Worm (Caenorhabditis elegans) whole organism, L1 larva: Measurements from ENCODE around the gene K08B12.1.

ENCODE experiments used
- C04F5.9 ChIP-seq: sonication (generic microtip); optimal IDR thresholded peaks from 2 replicates; lab custom pipeline; 2016; ENCODE audit warnings: missing genetic modification characterization, missing compliant biosample characterization
- F16B12.6 ChIP-seq: fragments of 150-350 bp; optimal IDR thresholded peaks from 2 replicates; lab custom pipeline; 2014; ENCODE audit warnings: missing biosample characterization, missing genetic modification characterization
- Y116A8C.19 ChIP-seq: sonication (generic microtip); optimal IDR thresholded peaks from 2 replicates; lab custom pipeline; 2016; ENCODE audit warnings: missing compliant biosample characterization, missing genetic modification characterization, borderline replicate concordance
- ama-1 ChIP-seq: fragments of 150-350 bp; optimal IDR thresholded peaks from 2 replicates; lab custom pipeline; 2014
- blmp-1 ChIP-seq: fragments of 150-350 bp; optimal IDR thresholded peaks from 2 replicates; lab custom pipeline; 2014; ENCODE audit warnings: missing biosample characterization, missing genetic modification characterization
- ceh-63 ChIP-seq: fragments of 200-800 bp; sonication (Bioruptor generic); optimal IDR thresholded peaks from 2 replicates; lab custom pipeline; 2018; ENCODE audit warnings: mild to moderate bottlenecking, missing genetic modification characterization, missing compliant biosample characterization
- ceh-8 ChIP-seq: fragments of 200-800 bp; sonication (Bioruptor generic); optimal IDR thresholded peaks from 2 replicates; lab custom pipeline; 2018; ENCODE audit warnings: mild to moderate bottlenecking, missing genetic modification characterization, moderate library complexity, missing compliant biosample characterization
- ceh-88 ChIP-seq: fragments of 200-800 bp; sonication (Bioruptor generic); IDR thresholded peaks from 2 replicates; pipeline ENCODE4 v1.3.6; 2022; ENCODE audit warnings: missing genetic modification characterization, missing compliant biosample characterization
- ceh-90 ChIP-seq: sonication (generic microtip); optimal IDR thresholded peaks from 2 replicates; lab custom pipeline; 2016; ENCODE audit warnings: missing genetic modification characterization, missing compliant biosample characterization
- ces-1 ChIP-seq: fragments of 150-350 bp; optimal IDR thresholded peaks from 2 replicates; lab custom pipeline; 2014; ENCODE audit warnings: missing biosample characterization, missing genetic modification reagents, missing genetic modification characterization
- dsc-1 ChIP-seq: sonication (generic microtip); optimal IDR thresholded peaks from 2 replicates; lab custom pipeline; 2016; ENCODE audit warnings: mild to moderate bottlenecking, missing genetic modification characterization, missing compliant biosample characterization
- efl-3 ChIP-seq: fragments of 200-800 bp; sonication (Bioruptor generic); optimal IDR thresholded peaks from 2 replicates; lab custom pipeline; 2018; ENCODE audit warnings: mild to moderate bottlenecking, missing genetic modification characterization, missing compliant biosample characterization
- egl-13 ChIP-seq: sonication (generic microtip); optimal IDR thresholded peaks from 2 replicates; lab custom pipeline; 2016; ENCODE audit warnings: missing genotype, missing genetic modification reagents, missing genetic modification characterization, missing compliant biosample characterization
- egl-27 ChIP-seq, 2 experiments: fragments of 150-350 bp in 1 of 2; sonication (generic microtip); optimal IDR thresholded peaks; 3 replicates each; lab custom pipeline; 2017 to 2018; ENCODE audit warnings: missing biosample characterization in 2 of 2, missing genetic modification characterization in 2 of 2, missing genetic modification reagents in 2 of 2
- ets-5 ChIP-seq: fragments of 200-800 bp; sonication (Bioruptor generic); IDR thresholded peaks from 2 replicates; pipeline ENCODE4 v1.3.6; 2022; ENCODE audit warnings: missing genetic modification characterization, missing compliant biosample characterization
- fkh-4 ChIP-seq: sonication (generic microtip); optimal IDR thresholded peaks from 2 replicates; lab custom pipeline; 2016; ENCODE audit warnings: missing compliant biosample characterization, missing genetic modification characterization, borderline replicate concordance
- fkh-8 ChIP-seq: sonication (generic microtip); optimal IDR thresholded peaks from 2 replicates; lab custom pipeline; 2016; ENCODE audit warnings: mild to moderate bottlenecking, missing genetic modification characterization, missing compliant biosample characterization
- grh-1 ChIP-seq: fragments of 200-800 bp; sonication (Bioruptor generic); IDR thresholded peaks from 2 replicates; pipeline ENCODE4 v1.3.6; 2022; ENCODE audit warnings: missing genetic modification reagents, missing genetic modification characterization, missing compliant biosample characterization
- hlh-17 ChIP-seq: fragments of 200-800 bp; sonication (Bioruptor generic); optimal IDR thresholded peaks from 2 replicates; lab custom pipeline; 2018; ENCODE audit warnings: missing genetic modification characterization, mild to moderate bottlenecking, missing compliant biosample characterization, moderate library complexity, borderline replicate concordance
- hpl-2 ChIP-seq: fragments of 150-350 bp; optimal IDR thresholded peaks from 2 replicates; lab custom pipeline; 2014; ENCODE audit warnings: missing biosample characterization, missing genetic modification reagents, missing genetic modification characterization
- irx-1 ChIP-seq: sonication (generic microtip); optimal IDR thresholded peaks from 2 replicates; lab custom pipeline; 2016; ENCODE audit warnings: missing genetic modification characterization, missing compliant biosample characterization
- isw-1 ChIP-seq: fragments of 200-800 bp; sonication (Bioruptor generic); IDR thresholded peaks from 2 replicates; pipeline ENCODE4 v1.3.6; 2022; ENCODE audit warnings: missing genetic modification characterization, missing compliant biosample characterization
- lin-14 ChIP-seq: fragments of 200-800 bp; sonication (Bioruptor generic); optimal IDR thresholded peaks from 2 replicates; lab custom pipeline; 2018; ENCODE audit warnings: mild to moderate bottlenecking, missing genetic modification characterization, moderate library complexity, missing compliant biosample characterization
- lin-15B ChIP-seq: fragments of 150-350 bp; sonication (generic microtip); optimal IDR thresholded peaks from 3 replicates; lab custom pipeline; 2014; ENCODE audit warnings: missing biosample characterization, missing genetic modification characterization
- lin-35 ChIP-seq, 2 experiments: fragments of 150-350 bp; optimal IDR thresholded peaks; 2 replicates each; lab custom pipeline; 2014; ENCODE audit warnings: missing biosample characterization in 2 of 2, missing genetic modification characterization in 2 of 2, missing genetic modification reagents in 2 of 2
- lir-3 ChIP-seq: sonication (generic microtip); optimal IDR thresholded peaks from 2 replicates; lab custom pipeline; 2016; ENCODE audit warnings: mild to moderate bottlenecking, missing genetic modification characterization, moderate library complexity, missing compliant biosample characterization; ENCODE audit not compliant: poor library complexity
- lsy-2 ChIP-seq, 2 experiments: fragments of 150-350 bp; optimal IDR thresholded peaks; 2 replicates each; lab custom pipeline; 2014; ENCODE audit warnings: missing biosample characterization in 2 of 2, missing genetic modification characterization in 2 of 2
- mdl-1 ChIP-seq, 2 experiments: fragments of 150-350 bp; optimal IDR thresholded peaks; 2 replicates each; lab custom pipeline; 2014 to 2017; ENCODE audit warnings: missing biosample characterization in 2 of 2, missing genetic modification characterization in 2 of 2, inconsistent platforms in 1 of 2
- mef-2 ChIP-seq: fragments of 150-350 bp; optimal IDR thresholded peaks from 2 replicates; lab custom pipeline; 2014; ENCODE audit warnings: missing biosample characterization, missing genetic modification characterization
- mep-1 ChIP-seq: fragments of 150-350 bp; optimal IDR thresholded peaks from 2 replicates; lab custom pipeline; 2014; ENCODE audit warnings: missing biosample characterization, missing genetic modification characterization
- nhr-12 ChIP-seq: sonication (generic microtip); optimal IDR thresholded peaks from 2 replicates; lab custom pipeline; 2017; ENCODE audit warnings: missing biosample characterization, missing genetic modification characterization
- nhr-19 ChIP-seq: fragments of 200-800 bp; sonication (Bioruptor generic); conservative IDR thresholded peaks from 2 replicates; pipeline ENCODE4 v1.3.6; 2022; ENCODE audit warnings: missing genetic modification characterization, missing compliant biosample characterization
- nhr-20 ChIP-seq: sonication (generic microtip); optimal IDR thresholded peaks from 2 replicates; lab custom pipeline; 2016; ENCODE audit warnings: mild to moderate bottlenecking, missing genetic modification characterization, missing compliant biosample characterization
- nhr-237 ChIP-seq: fragments of 150-350 bp; optimal IDR thresholded peaks from 2 replicates; lab custom pipeline; 2014; ENCODE audit warnings: missing biosample characterization, missing genetic modification characterization
- nhr-71 ChIP-seq: sonication (generic microtip); optimal IDR thresholded peaks from 2 replicates; lab custom pipeline; 2016; ENCODE audit warnings: mild to moderate bottlenecking, missing genetic modification characterization, moderate library complexity, missing compliant biosample characterization
- nhr-76 ChIP-seq: sonication (generic microtip); optimal IDR thresholded peaks from 2 replicates; lab custom pipeline; 2017; ENCODE audit warnings: missing biosample characterization, missing genetic modification characterization
- nhr-77 ChIP-seq: fragments of 150-350 bp; optimal IDR thresholded peaks from 2 replicates; lab custom pipeline; 2014; ENCODE audit warnings: missing biosample characterization, missing genetic modification characterization
- nhr-84 ChIP-seq: sonication (generic microtip); optimal IDR thresholded peaks from 2 replicates; lab custom pipeline; 2017; ENCODE audit warnings: missing biosample characterization, missing genetic modification characterization
- nhr-85 ChIP-seq: sonication (generic microtip); peaks from one replicate; lab custom pipeline; 2016; ENCODE audit warnings: missing genetic modification characterization, inconsistent platforms, missing compliant biosample characterization
- nhr-90 ChIP-seq: sonication (generic microtip); optimal IDR thresholded peaks from 2 replicates; lab custom pipeline; 2016; ENCODE audit warnings: mild to moderate bottlenecking, missing genetic modification characterization, missing compliant biosample characterization; ENCODE audit not compliant: poor library complexity
- pag-3 ChIP-seq: sonication (generic microtip); optimal IDR thresholded peaks from 2 replicates; lab custom pipeline; 2017; ENCODE audit warnings: missing genetic modification characterization, mild to moderate bottlenecking, missing compliant biosample characterization, antibody characterized with exemption, borderline replicate concordance; ENCODE audit not compliant: insufficient read depth
- pqm-1 ChIP-seq: sonication (generic microtip); optimal IDR thresholded peaks from 3 replicates; lab custom pipeline; 2017; ENCODE audit warnings: missing biosample characterization, missing genetic modification characterization
- snpc-4 ChIP-seq: fragments of 150-350 bp; optimal IDR thresholded peaks from 2 replicates; lab custom pipeline; 2014; ENCODE audit warnings: missing biosample characterization, missing genetic modification characterization
- sox-4 ChIP-seq: sonication (generic microtip); optimal IDR thresholded peaks from 2 replicates; lab custom pipeline; 2016; ENCODE audit warnings: missing genetic modification characterization, missing compliant biosample characterization
- swsn-7 ChIP-seq: sonication (generic microtip); optimal IDR thresholded peaks from 2 replicates; lab custom pipeline; 2016; ENCODE audit warnings: missing genetic modification characterization, missing compliant biosample characterization
- tbx-2 ChIP-seq: sonication (generic microtip); optimal IDR thresholded peaks from 2 replicates; lab custom pipeline; 2016; ENCODE audit warnings: missing genetic modification characterization, missing compliant biosample characterization
- unc-30 ChIP-seq: sonication (generic microtip); optimal IDR thresholded peaks from 2 replicates; lab custom pipeline; 2017; ENCODE audit warnings: missing biosample characterization, missing genetic modification characterization
- unc-62 ChIP-seq: fragments of 150-350 bp; optimal IDR thresholded peaks from 2 replicates; lab custom pipeline; 2014; ENCODE audit warnings: missing biosample characterization, missing genetic modification reagents, missing genetic modification characterization
- unc-86 ChIP-seq: sonication (generic microtip); optimal IDR thresholded peaks from 2 replicates; lab custom pipeline; 2016; ENCODE audit warnings: missing genetic modification characterization, missing compliant biosample characterization
- vab-15 ChIP-seq: sonication (generic microtip); optimal IDR thresholded peaks from 2 replicates; lab custom pipeline; 2017; ENCODE audit warnings: missing genotype, mild to moderate bottlenecking, missing genetic modification characterization, missing compliant biosample characterization
- zag-1 ChIP-seq: fragments of 150-350 bp; optimal IDR thresholded peaks from 2 replicates; lab custom pipeline; 2014; ENCODE audit warnings: missing biosample characterization, missing genetic modification characterization
- zip-4 ChIP-seq: fragments of 200-800 bp; sonication (Bioruptor generic); optimal IDR thresholded peaks from 2 replicates; lab custom pipeline; 2018; ENCODE audit warnings: mild to moderate bottlenecking, missing genetic modification characterization, moderate library complexity, missing compliant biosample characterization
- ztf-4 ChIP-seq: fragments of 150-350 bp; optimal IDR thresholded peaks from 2 replicates; lab custom pipeline; 2014; ENCODE audit warnings: missing biosample characterization, missing genetic modification characterization

Gene K08B12.1

ce11 chrV:6224494-6224959 lies 34.6 kb upstream of the K08B12.1 start (continued):
- peak; percentile 97 for TF ChIP-seq unc-30 (tag; lab: Kevin White, UChicago)
- TF ChIP-seq nhr-71 (tag; lab: Kevin White, UChicago), result peak; percentile 100
- peak; percentile 66 for TF ChIP-seq C04F5.9 (tag; lab: Kevin White, UChicago)
- no peak for TF ChIP-seq ceh-90 (tag; lab: Kevin White, UChicago)
- TF ChIP-seq lin-35 (GFP tag; optimal IDR thresholded peaks at IDR 0.05; lab: Kevin White, UChicago), result peak; percentile 69 to 89
- TF ChIP-seq vab-15 (tag; lab: Kevin White, UChicago), result peak; percentile 11
- no peak for TF ChIP-seq ces-1 (GFP tag; lab: Kevin White, UChicago)
- peak; percentile 98 for TF ChIP-seq swsn-7 (tag; lab: Kevin White, UChicago)
- no peak for TF ChIP-seq unc-62 (GFP tag; lab: Kevin White, UChicago)
- TF ChIP-seq unc-86, result peak; percentile 99
- peak; percentile 94 for TF ChIP-seq egl-13 (tag; lab: Kevin White, UChicago)
- peak; percentile 92 for TF ChIP-seq irx-1 (tag; lab: Kevin White, UChicago)
- peak; percentile 94 for TF ChIP-seq nhr-19 (GFP tag; lab: Robert Waterston, UW)
- TF ChIP-seq grh-1 (GFP tag; lab: Robert Waterston, UW), result peak; percentile 93
- no peak for TF ChIP-seq efl-3 (GFP tag; lab: Kevin White, UChicago)
- TF ChIP-seq fkh-4 (tag; lab: Kevin White, UChicago), result peak; percentile 86
- peak; percentile 83 for TF ChIP-seq snpc-4 (tag; lab: Kevin White, UChicago)
- TF ChIP-seq nhr-76 (tag; lab: Kevin White, UChicago), result no peak
- TF ChIP-seq lsy-2 (tag; optimal IDR thresholded peaks at IDR 0.05; lab: Kevin White, UChicago), result peak; percentile 91 to 96
- peak; percentile 93 for TF ChIP-seq pag-3 (tag; lab: Kevin White, UChicago)
- peak; percentile 93 for TF ChIP-seq ceh-8 (GFP tag; lab: Kevin White, UChicago)
- TF ChIP-seq nhr-84 (tag; lab: Kevin White, UChicago), result peak; percentile 86
- no peak for TF ChIP-seq ets-5 (GFP tag; lab: Robert Waterston, UW)
- peak; percentile 99 for TF ChIP-seq fkh-8
- TF ChIP-seq nhr-20 (tag; lab: Kevin White, UChicago), result peak; percentile 99
- TF ChIP-seq ceh-88, result peak; percentile 80
- TF ChIP-seq nhr-90 (tag; lab: Kevin White, UChicago), result peak; percentile 93
- peak; percentile 97 for TF ChIP-seq mef-2 (tag; lab: Kevin White, UChicago)
- peak; percentile 96 for TF ChIP-seq ztf-4 (tag; lab: Kevin White, UChicago)
- peak; percentile 98 for TF ChIP-seq tbx-2 (tag; lab: Kevin White, UChicago)
- TF ChIP-seq ceh-63 (GFP tag; lab: Kevin White, UChicago), result no peak
- TF ChIP-seq hpl-2, result peak; percentile 86
- no peak for TF ChIP-seq hlh-17
- peak; percentile 84 to 99 for TF ChIP-seq mdl-1 (tag; optimal IDR thresholded peaks at IDR 0.05; lab: Kevin White, UChicago)
- TF ChIP-seq nhr-12 (tag; lab: Kevin White, UChicago), result peak; percentile 7
- no peak for TF ChIP-seq F16B12.6 (tag; lab: Kevin White, UChicago)
- TF ChIP-seq lin-14 (GFP tag; lab: Kevin White, UChicago), result peak; percentile 100
- peak; percentile 55 for TF ChIP-seq zip-4
- TF ChIP-seq sox-4 (tag; lab: Kevin White, UChicago), result peak; percentile 95
- peak; percentile 25 for TF ChIP-seq lin-15B (tag; lab: Kevin White, UChicago)
- TF ChIP-seq blmp-1 (tag; lab: Kevin White, UChicago), result peak; percentile 91
- peak; percentile 85 for TF ChIP-seq isw-1
- TF ChIP-seq pqm-1 (tag; lab: Kevin White, UChicago), result no peak
- TF ChIP-seq mep-1, result peak; percentile 99
- peak; percentile 74 to 86 for TF ChIP-seq egl-27 (tag; optimal IDR thresholded peaks at IDR 0.05; lab: Kevin White, UChicago)
- TF ChIP-seq lir-3 (tag; lab: Kevin White, UChicago), result peak; percentile 82
- TF ChIP-seq dsc-1 (tag; lab: Kevin White, UChicago), result peak; percentile 99
- TF ChIP-seq Y116A8C.19 (tag; lab: Kevin White, UChicago), result peak; percentile 44
- peak; percentile 99 for TF ChIP-seq nhr-85 (tag; lab: Kevin White, UChicago)
- peak; percentile 98 for TF ChIP-seq ama-1 (lab: Kevin White, UChicago)
- TF ChIP-seq zag-1 (tag; lab: Kevin White, UChicago), result no peak
- peak; percentile 93 for TF ChIP-seq nhr-237 (tag; lab: Kevin White, UChicago)
- peak; percentile 94 for TF ChIP-seq nhr-77 (tag; lab: Kevin White, UChicago)
